Fruit fly (Drosophila melanogaster): ENCODE results near the gene Argl.

The Argl gene

DNA sequence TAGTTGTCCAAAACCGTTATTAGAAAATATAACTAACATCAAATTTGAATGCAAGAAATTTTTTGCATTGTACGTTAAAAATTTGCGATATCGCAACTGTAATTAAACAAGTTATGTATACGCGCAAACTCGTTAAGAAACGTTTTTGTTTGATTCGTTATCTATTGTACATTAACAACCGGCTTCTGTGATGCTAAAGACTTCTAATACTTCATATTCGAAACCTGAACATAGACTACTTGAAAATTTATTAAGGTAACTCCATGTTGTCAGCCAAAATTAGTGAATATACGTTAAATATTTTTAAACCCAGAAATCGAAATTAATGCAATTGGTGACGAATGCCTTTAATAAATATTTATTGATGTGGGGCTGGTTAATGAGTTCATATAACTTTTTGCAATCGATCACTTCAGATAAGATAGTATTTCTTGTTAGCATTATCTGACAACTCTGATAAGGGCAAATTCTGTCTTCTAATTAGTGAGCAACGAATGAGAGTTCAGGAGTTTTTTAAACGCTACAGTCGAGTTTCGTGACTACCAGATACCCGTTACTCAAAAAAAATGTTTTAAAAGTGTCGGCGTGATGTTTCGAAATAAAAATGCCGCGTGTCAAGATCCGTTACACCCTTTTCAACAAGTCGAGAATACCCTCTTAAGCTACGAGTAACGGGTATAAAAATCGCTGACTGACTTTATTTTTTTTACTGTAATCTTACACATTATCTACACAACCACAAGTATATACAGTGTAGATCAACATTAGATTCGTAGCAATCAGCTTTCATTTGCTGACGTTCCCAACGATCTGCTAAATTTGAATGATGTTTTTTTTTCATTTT lies 10.5 kb upstream of the Argl start:
- TF ChIP-seq Hr96 (GFP tag; optimal IDR thresholded peaks at IDR 0.05) (no peak), tj (GFP tag; optimal IDR thresholded peaks at IDR 0.05) (peak; percentile 73), CG7101 (tag; optimal IDR thresholded peaks at IDR 0.05) (peak; percentile 56), CG7045 (GFP tag; optimal IDR thresholded peaks at IDR 0.05) (no peak), toe (GFP tag; optimal IDR thresholded peaks at IDR 0.05) (no peak), kay (GFP tag; ENCODE audit: borderline replicate concordance) (peak; percentile 96), ovo (GFP tag; optimal IDR thresholded peaks at IDR 0.05) (peak; percentile 37), bab1 (GFP tag; optimal IDR thresholded peaks at IDR 0.05) (no peak), CG12768 (GFP tag; optimal IDR thresholded peaks at IDR 0.05) (peak; percentile 53), Mnt (GFP tag; optimal IDR thresholded peaks at IDR 0.05) (no peak), CG1620 (GFP tag; optimal IDR thresholded peaks at IDR 0.05) (no peak), Crg-1 (GFP tag; optimal IDR thresholded peaks at IDR 0.05) (no peak), CG33017 (tag; optimal IDR thresholded peaks at IDR 0.05) (peak; percentile 72), CG11617 (GFP tag; optimal IDR thresholded peaks at IDR 0.05) (peak; percentile 11), cic (GFP tag; optimal IDR thresholded peaks at IDR 0.05) (peak; percentile 67), Clk (GFP tag; optimal IDR thresholded peaks at IDR 0.05) (no peak), pad (GFP tag; optimal IDR thresholded peaks at IDR 0.05) (peak; percentile 4), CG14711 (tag; optimal IDR thresholded peaks at IDR 0.05) (no peak), cnc (optimal IDR thresholded peaks at IDR 0.05) (no peak), CG5204 (GFP tag; optimal IDR thresholded peaks at IDR 0.05) (peak; percentile 44)

DNA sequence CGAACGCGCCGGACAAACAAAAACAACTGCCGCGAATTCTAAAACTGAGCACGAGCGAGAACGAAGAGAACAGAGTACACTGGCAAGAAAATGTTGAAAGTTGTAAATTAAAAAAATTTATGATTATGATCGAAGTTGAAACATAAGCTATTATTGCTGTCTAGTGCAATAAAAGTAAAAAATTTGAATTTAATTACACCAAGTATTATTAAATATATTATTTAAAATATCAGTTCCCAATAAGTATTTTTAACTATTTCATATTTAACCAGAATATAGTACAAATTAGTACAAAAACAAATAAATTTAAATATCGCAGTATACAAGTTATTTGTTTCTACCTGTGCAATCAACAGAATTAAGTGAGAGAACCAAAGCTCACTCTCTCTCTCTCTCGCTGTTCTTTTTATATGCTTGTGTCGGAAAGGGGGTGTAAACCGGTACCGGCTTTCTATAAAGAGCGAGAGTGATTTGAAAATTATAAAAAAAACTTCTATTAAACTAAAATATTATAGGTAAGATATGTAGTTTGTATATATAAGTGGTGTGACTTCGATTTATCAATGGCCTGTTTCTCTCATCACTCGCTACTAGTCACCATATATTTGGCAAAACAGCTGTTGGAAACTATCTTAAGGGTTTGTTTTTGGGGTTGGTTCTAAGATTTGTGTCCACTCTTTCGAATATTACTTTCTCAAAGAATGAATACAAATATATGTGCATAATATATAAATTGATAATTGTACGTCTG lies 9.5 kb upstream of the Argl start, which contains the start of gene C1GalTA:
TSS of gene C1GalTA (minus strand) at position 33 of the 751 bp plus-strand sequence.
- TF ChIP-seq CG14711 (tag; optimal IDR thresholded peaks at IDR 0.05), result peak; percentile 97
- no peak for TF ChIP-seq cnc (optimal IDR thresholded peaks at IDR 0.05)
- TF ChIP-seq tj (GFP tag; optimal IDR thresholded peaks at IDR 0.05), result peak; percentile 84
- TF ChIP-seq ovo (GFP tag; optimal IDR thresholded peaks at IDR 0.05), result peak; percentile 74
- TF ChIP-seq Clk (GFP tag; optimal IDR thresholded peaks at IDR 0.05), result peak; percentile 88
- TF ChIP-seq Hr96 (GFP tag; optimal IDR thresholded peaks at IDR 0.05), result peak; percentile 64
- peak; percentile 66 for TF ChIP-seq Mnt (GFP tag; optimal IDR thresholded peaks at IDR 0.05)
- peak; percentile 89 for TF ChIP-seq pad (GFP tag; optimal IDR thresholded peaks at IDR 0.05)
- peak; percentile 99 for TF ChIP-seq CG11617 (GFP tag; optimal IDR thresholded peaks at IDR 0.05)
- TF ChIP-seq CG5204 (GFP tag; optimal IDR thresholded peaks at IDR 0.05), result peak; percentile 72
- TF ChIP-seq CG7045 (GFP tag; optimal IDR thresholded peaks at IDR 0.05), result peak; percentile 98
- peak; percentile 98 for TF ChIP-seq CG12768 (GFP tag; optimal IDR thresholded peaks at IDR 0.05)
- peak; percentile 35 for TF ChIP-seq CG1620 (GFP tag; optimal IDR thresholded peaks at IDR 0.05)
- TF ChIP-seq CG7101 (tag; optimal IDR thresholded peaks at IDR 0.05), result peak; percentile 99
- TF ChIP-seq toe (GFP tag; optimal IDR thresholded peaks at IDR 0.05), result peak; percentile 48
- TF ChIP-seq kay (GFP tag; ENCODE audit: borderline replicate concordance), result peak; percentile 67
- peak; percentile 99 for TF ChIP-seq CG33017 (tag; optimal IDR thresholded peaks at IDR 0.05)
- peak; percentile 99 for TF ChIP-seq bab1 (GFP tag; optimal IDR thresholded peaks at IDR 0.05)
- TF ChIP-seq cic (GFP tag; optimal IDR thresholded peaks at IDR 0.05), result peak; percentile 91
- TF ChIP-seq Crg-1 (GFP tag; optimal IDR thresholded peaks at IDR 0.05), result peak; percentile 90

DNA sequence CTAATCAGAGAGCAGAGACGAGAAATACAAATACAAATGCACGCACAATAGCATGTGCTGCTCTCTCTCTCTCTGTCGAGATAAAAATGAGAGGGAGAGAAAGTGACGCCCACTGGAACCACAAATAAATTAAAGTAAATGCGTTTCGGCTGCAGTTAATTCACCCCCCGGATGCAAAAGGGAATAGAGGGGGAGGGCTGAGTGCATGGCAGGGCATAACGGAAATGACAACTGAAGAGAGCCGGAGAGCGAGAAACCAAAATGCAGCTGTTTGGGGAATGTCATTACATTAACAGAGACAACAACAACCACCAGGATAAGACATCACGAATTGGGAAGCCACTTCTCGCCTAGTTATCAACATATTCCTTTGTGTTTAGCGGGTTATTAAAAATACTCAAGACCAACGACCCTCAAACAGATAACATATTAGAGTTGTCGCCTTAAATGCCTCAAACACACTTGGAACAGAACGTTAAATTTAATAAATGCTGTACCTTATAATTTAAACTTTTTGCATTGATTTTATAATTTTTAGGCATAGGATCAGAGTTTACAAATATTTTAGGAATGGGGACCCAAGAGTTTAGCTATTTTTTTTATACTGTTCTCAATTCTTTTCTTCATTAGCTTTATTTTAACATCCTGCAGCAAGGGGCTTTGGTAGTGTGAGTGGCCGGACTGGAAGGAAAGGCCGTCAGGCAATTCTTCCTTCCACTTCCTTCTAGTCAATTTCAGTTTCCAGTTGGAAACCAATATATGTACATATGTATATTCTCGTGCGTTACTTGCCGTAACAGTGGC lies 8.2 kb upstream of the Argl start:
- peak; percentile 6 for TF ChIP-seq CG11617 (GFP tag; optimal IDR thresholded peaks at IDR 0.05)
- TF ChIP-seq toe (GFP tag; optimal IDR thresholded peaks at IDR 0.05), result no peak
- TF ChIP-seq Crg-1 (GFP tag; optimal IDR thresholded peaks at IDR 0.05), result no peak
- no peak for TF ChIP-seq CG1620 (GFP tag; optimal IDR thresholded peaks at IDR 0.05)
- peak; percentile 77 for TF ChIP-seq cic (GFP tag; optimal IDR thresholded peaks at IDR 0.05)
- TF ChIP-seq CG12768 (GFP tag; optimal IDR thresholded peaks at IDR 0.05), result peak; percentile 22
- no peak for TF ChIP-seq bab1 (GFP tag; optimal IDR thresholded peaks at IDR 0.05)
- TF ChIP-seq CG7045 (GFP tag; optimal IDR thresholded peaks at IDR 0.05), result no peak
- peak; percentile 77 for TF ChIP-seq pad (GFP tag; optimal IDR thresholded peaks at IDR 0.05)
- TF ChIP-seq ovo (GFP tag; optimal IDR thresholded peaks at IDR 0.05), result peak; percentile 66
- no peak for TF ChIP-seq tj (GFP tag; optimal IDR thresholded peaks at IDR 0.05)
- TF ChIP-seq Hr96 (GFP tag; optimal IDR thresholded peaks at IDR 0.05), result no peak
- peak; percentile 60 for TF ChIP-seq Mnt (GFP tag; optimal IDR thresholded peaks at IDR 0.05)
- TF ChIP-seq CG7101 (tag; optimal IDR thresholded peaks at IDR 0.05), result no peak
- TF ChIP-seq cnc (optimal IDR thresholded peaks at IDR 0.05), result no peak
- TF ChIP-seq CG5204 (GFP tag; optimal IDR thresholded peaks at IDR 0.05), result no peak
- no peak for TF ChIP-seq CG33017 (tag; optimal IDR thresholded peaks at IDR 0.05)
- no peak for TF ChIP-seq CG14711 (tag; optimal IDR thresholded peaks at IDR 0.05)
- TF ChIP-seq kay (GFP tag; ENCODE audit: borderline replicate concordance), result no peak
- TF ChIP-seq Clk (GFP tag; optimal IDR thresholded peaks at IDR 0.05), result no peak

DNA sequence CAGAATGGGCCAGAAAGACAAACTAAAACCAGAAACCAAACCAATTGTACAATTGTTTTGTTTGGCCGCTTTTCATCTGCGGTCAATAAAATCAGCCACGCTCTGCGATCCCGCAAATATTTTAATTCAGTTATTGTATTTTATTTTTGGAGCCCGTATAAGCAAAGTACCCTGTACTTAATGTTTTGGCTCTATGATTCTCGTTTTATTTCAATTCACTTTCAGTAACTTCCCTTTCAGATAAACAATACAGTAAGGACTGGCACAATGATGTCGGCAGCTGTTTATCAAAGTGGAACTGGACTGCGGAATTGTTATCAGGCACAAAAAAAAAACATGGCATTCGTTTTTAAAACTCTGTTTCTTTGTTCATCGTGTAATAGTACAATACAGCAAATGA lies 6.7 kb upstream of the Argl start:
- TF ChIP-seq Hr96 (GFP tag; optimal IDR thresholded peaks at IDR 0.05) (no peak), CG7045 (GFP tag; optimal IDR thresholded peaks at IDR 0.05) (no peak), CG33017 (tag; optimal IDR thresholded peaks at IDR 0.05) (no peak), CG12768 (GFP tag; optimal IDR thresholded peaks at IDR 0.05) (no peak)
